Worm (Caenorhabditis elegans): ENCODE data around the gene Y73C8B.1.

DNA sequence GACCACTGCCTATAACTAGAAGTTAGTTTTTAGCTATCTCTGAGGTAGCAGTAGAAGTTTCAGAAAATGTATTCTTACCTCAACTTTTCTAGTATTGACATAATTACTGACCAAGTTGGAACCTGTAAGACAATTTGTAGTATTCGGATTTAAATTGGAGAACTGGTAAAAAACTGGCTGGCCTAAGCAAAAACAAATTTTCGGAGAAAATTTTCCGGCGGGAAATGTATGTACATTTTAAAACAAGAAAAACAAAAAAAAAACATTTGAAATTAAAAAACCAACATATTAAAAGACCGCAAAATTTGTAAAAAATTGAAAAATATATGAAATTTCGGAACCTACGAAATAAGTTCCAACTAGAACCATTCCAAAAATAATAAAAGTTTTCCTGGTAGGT is 49.8 kb downstream of the Y73C8B.1 start, which contains the start of gene srab-11:
- TF ChIP-seq nhr-12 (tag; optimal IDR thresholded peaks at IDR 0.05) = no peak
- no peak for TF ChIP-seq mep-1 (tag; optimal IDR thresholded peaks at IDR 0.05)
- no peak for TF ChIP-seq pha-4 (tag; optimal IDR thresholded peaks at IDR 0.05)
- no peak for TF ChIP-seq ces-1 (GFP tag; optimal IDR thresholded peaks at IDR 0.05)
- TF ChIP-seq snpc-4 (tag; optimal IDR thresholded peaks at IDR 0.05) = no peak
- TF ChIP-seq nhr-2 (tag; optimal IDR thresholded peaks at IDR 0.05) = no peak
- TF ChIP-seq nhr-237 (tag; optimal IDR thresholded peaks at IDR 0.05) = no peak
- TF ChIP-seq nhr-28 (tag; optimal IDR thresholded peaks at IDR 0.05) = no peak
- TF ChIP-seq nhr-76 (tag; optimal IDR thresholded peaks at IDR 0.05) = no peak
- TF ChIP-seq tbx-8 (GFP tag; optimal IDR thresholded peaks at IDR 0.05) = no peak

Measured in whole organism, mixed stage, embryonic.